Fruit fly (Drosophila melanogaster) whole organism, adult: ENCODE data around the gene Srp54k.
A peak's percentile ranks its signal among the peaks of the same experiment; 100 is the strongest.

Experiments used
- CG12768 ChIP-seq: fragments of 200-800 bp; sonication (Bioruptor generic); optimal IDR thresholded peaks from 2 replicates; lab custom pipeline; 2017; ENCODE audit warnings: missing biosample characterization, missing genetic modification characterization, mild to moderate bottlenecking, moderate library complexity, missing genetic modification reagents
- Hr96 ChIP-seq: fragments of 200-800 bp; sonication (Bioruptor generic); optimal IDR thresholded peaks from 2 replicates; lab custom pipeline; 2016; ENCODE audit warnings: missing biosample characterization, missing genetic modification characterization
- Mnt ChIP-seq: fragments of 200-800 bp; sonication (Bioruptor generic); optimal IDR thresholded peaks from 2 replicates; lab custom pipeline; 2016; ENCODE audit warnings: missing biosample characterization, mild to moderate bottlenecking, missing genetic modification characterization
- bab1 ChIP-seq: fragments of 200-800 bp; sonication (Bioruptor generic); optimal IDR thresholded peaks from 3 replicates; lab custom pipeline; 2019; ENCODE audit warnings: missing biosample characterization, mild to moderate bottlenecking, missing genetic modification characterization, moderate library complexity
- cnc ChIP-seq, 2 experiments: fragments of >200 bp; optimal IDR thresholded peaks; 2 replicates each; lab custom pipeline; 2017
- kay ChIP-seq: fragments of 200-800 bp; sonication (Bioruptor generic); peaks from one replicate; lab custom pipeline; 2016; ENCODE audit warnings: missing biosample characterization, missing genetic modification characterization, borderline replicate concordance
- toe ChIP-seq: fragments of 200-800 bp; sonication (Bioruptor generic); optimal IDR thresholded peaks from 2 replicates; lab custom pipeline; 2016; ENCODE audit warnings: missing biosample characterization, missing genetic modification characterization

DNA sequence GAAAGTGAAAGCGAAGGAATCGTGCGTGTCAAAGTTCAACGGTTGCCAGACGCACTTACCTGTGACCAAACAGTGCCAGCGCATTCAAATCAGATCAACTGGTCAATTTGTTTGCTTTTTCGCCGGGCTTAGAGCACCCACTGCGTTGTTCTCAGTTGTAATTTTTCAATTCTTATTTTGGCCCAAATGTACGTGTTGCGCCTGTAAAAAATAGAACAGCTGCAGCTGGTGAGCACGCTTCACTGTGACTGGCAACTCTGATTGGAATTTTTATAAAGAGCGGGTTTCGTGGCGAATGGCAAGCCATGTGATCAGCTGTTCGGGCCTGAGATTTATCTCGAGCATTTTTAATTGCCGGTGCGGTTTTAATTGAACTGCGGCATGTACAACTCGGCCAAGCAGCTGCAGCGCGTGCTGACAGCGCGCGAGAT, 6.6 kb upstream of the Srp54k start, which contains the start of the genes Fitm and AlaRS-m:
- TF ChIP-seq Mnt: peak; percentile 31
- no peak for TF ChIP-seq Hr96 (GFP tag; lab: Kevin White, UChicago)
- TF ChIP-seq CG12768 (GFP tag; lab: Kevin White, UChicago): no peak
- TF ChIP-seq toe: no peak
- peak; percentile 21 for TF ChIP-seq bab1 (GFP tag; lab: Kevin White, UChicago)
- TF ChIP-seq cnc (optimal IDR thresholded peaks at IDR 0.05; lab: Kevin White, UChicago): no peak
- no peak for TF ChIP-seq kay (GFP tag; lab: Kevin White, UChicago)
